Worm (Caenorhabditis elegans): Measurements from ENCODE around the gene F08F8.9.

The F08F8.9 gene

ce11 chrIII:7353871-7354270 lies at the start of gene F08F8.9:
TSS of gene F08F8.9 (minus strand) at chrIII:7353971.
- no peak for TF ChIP-seq cog-1 (tag; optimal IDR thresholded peaks at IDR 0.05)
- TF ChIP-seq tab-1 (GFP tag; IDR thresholded peaks at IDR 0.05): no peak
- no peak for TF ChIP-seq med-1 (GFP tag; optimal IDR thresholded peaks at IDR 0.05; ENCODE audit: insufficient read depth)
- TF ChIP-seq klf-2 (GFP tag; conservative IDR thresholded peaks at IDR 0.05): no peak

ce11 chrIII:7399004-7399403 lies 45.2 kb upstream of the F08F8.9 start:
- TF ChIP-seq cog-1 (tag; optimal IDR thresholded peaks at IDR 0.05) (no peak), tab-1 (GFP tag; IDR thresholded peaks at IDR 0.05) (no peak), T22C8.4 (GFP tag; IDR thresholded peaks at IDR 0.05) (no peak), med-1 (GFP tag; optimal IDR thresholded peaks at IDR 0.05; ENCODE audit: insufficient read depth) (no peak), ztf-29 (GFP tag; IDR thresholded peaks at IDR 0.05) (no peak), ref-1 (GFP tag; conservative IDR thresholded peaks at IDR 0.05) (no peak), klf-2 (GFP tag; conservative IDR thresholded peaks at IDR 0.05) (no peak), ztf-23 (GFP tag; IDR thresholded peaks at IDR 0.05) (no peak), flt-1 (GFP tag; IDR thresholded peaks at IDR 0.05) (no peak)

DNA sequence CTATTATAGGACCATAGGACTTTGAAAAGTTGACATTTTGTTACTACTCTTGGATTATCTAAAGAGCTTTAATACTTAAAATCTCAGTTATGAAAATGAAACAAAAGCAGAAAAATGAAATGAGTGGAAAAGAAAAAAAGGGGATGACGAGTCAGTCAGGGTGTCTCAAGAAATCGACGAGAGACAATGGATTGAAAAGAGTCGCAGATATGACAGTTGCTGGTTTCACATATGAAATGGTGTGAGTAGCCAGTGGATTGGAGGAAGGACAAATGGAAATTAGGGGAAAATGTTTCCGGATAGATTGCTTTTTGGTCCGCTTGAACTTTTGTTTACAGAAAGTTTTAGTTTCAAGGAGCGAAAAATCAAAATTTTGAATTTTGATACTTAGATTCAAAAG lies 43.4 kb upstream of the F08F8.9 start:
- TF ChIP-seq flt-1 (GFP tag; IDR thresholded peaks at IDR 0.05) (no peak), T22C8.4 (GFP tag; IDR thresholded peaks at IDR 0.05) (no peak), ref-1 (GFP tag; conservative IDR thresholded peaks at IDR 0.05) (no peak), med-1 (GFP tag; optimal IDR thresholded peaks at IDR 0.05; ENCODE audit: insufficient read depth) (no peak), ztf-29 (GFP tag; IDR thresholded peaks at IDR 0.05) (no peak), klf-2 (GFP tag; conservative IDR thresholded peaks at IDR 0.05) (no peak)

DNA sequence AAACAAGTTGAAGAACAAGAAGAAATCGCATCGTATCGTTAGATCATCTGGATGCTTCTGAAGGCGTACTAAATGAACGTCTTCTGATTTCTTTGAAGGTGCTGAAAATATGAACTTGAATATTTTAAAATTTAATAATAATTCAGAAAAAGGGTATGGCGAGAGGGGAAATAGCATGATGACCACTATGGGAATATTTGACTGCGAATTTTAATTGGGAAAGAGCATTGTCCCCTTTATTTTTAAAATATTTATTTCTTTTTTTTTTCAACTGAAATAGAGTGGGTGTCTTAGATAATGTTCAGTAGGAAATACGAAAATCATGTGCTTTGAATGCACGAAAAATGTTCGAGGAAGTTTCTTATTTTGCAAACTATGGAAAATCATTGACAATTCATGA lies 41.6 kb upstream of the F08F8.9 start, which contains the start of gene lgc-50:
lgc-50 (minus strand) TSS at position 101 of the 400 bp plus-strand sequence.
- TF ChIP-seq ref-1 (GFP tag; conservative IDR thresholded peaks at IDR 0.05) (no peak), ztf-29 (GFP tag; IDR thresholded peaks at IDR 0.05) (no peak), T22C8.4 (GFP tag; IDR thresholded peaks at IDR 0.05) (no peak), flt-1 (GFP tag; IDR thresholded peaks at IDR 0.05) (no peak), klf-2 (GFP tag; conservative IDR thresholded peaks at IDR 0.05) (no peak), tab-1 (GFP tag; IDR thresholded peaks at IDR 0.05) (no peak), ztf-23 (GFP tag; IDR thresholded peaks at IDR 0.05) (no peak), med-1 (GFP tag; optimal IDR thresholded peaks at IDR 0.05; ENCODE audit: insufficient read depth) (no peak), cog-1 (tag; optimal IDR thresholded peaks at IDR 0.05) (no peak)

- TF ChIP-seq tab-1 (GFP tag; IDR thresholded peaks at IDR 0.05): no peak
- TF ChIP-seq ztf-23 (GFP tag; IDR thresholded peaks at IDR 0.05): 0 out of 2 replicates have a peak, but pooled peaks have one; percentile 33
- no peak for TF ChIP-seq T22C8.4 (GFP tag; IDR thresholded peaks at IDR 0.05)
These were observed 33.6 kb upstream of the F08F8.9 start for ce11 chrIII:7387359-7387758.

DNA sequence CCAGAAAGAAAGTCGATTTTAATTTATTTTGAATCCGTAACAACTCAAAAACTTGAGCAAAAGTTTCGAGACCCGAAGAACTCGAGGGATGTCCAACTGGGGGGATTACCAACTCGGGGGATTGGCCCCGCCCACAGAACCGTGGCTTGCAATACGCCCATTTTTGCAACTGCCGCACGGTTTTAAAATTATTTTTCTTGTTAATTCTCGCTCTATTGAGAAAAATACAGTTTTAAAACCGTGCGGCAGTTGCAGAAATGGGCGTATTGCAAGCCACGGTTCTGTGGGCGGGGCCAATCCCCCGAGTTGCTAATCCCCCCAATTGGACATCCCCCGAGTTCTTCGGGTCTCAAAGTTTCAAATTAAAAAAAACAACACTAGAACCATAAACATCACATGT lies 32.8 kb upstream of the F08F8.9 start:
- TF ChIP-seq flt-1 (GFP tag; IDR thresholded peaks at IDR 0.05) (0 out of 2 replicates have a peak, but pooled peaks have one; percentile 50), ztf-23 (GFP tag; IDR thresholded peaks at IDR 0.05) (0 out of 2 replicates have a peak, but pooled peaks have one; percentile 37)

ce11 chrIII:7385929-7386328 lies 32.2 kb upstream of the F08F8.9 start, which contains the start of gene trd-1:
TSS of gene trd-1 (plus strand) at chrIII:7386229.
- no peak for TF ChIP-seq med-1 (GFP tag; optimal IDR thresholded peaks at IDR 0.05; ENCODE audit: insufficient read depth)
- no peak for TF ChIP-seq T22C8.4 (GFP tag; IDR thresholded peaks at IDR 0.05)
- no peak for TF ChIP-seq cog-1 (tag; optimal IDR thresholded peaks at IDR 0.05)
- no peak for TF ChIP-seq ztf-29 (GFP tag; IDR thresholded peaks at IDR 0.05)
- no peak for TF ChIP-seq ref-1 (GFP tag; conservative IDR thresholded peaks at IDR 0.05)

DNA sequence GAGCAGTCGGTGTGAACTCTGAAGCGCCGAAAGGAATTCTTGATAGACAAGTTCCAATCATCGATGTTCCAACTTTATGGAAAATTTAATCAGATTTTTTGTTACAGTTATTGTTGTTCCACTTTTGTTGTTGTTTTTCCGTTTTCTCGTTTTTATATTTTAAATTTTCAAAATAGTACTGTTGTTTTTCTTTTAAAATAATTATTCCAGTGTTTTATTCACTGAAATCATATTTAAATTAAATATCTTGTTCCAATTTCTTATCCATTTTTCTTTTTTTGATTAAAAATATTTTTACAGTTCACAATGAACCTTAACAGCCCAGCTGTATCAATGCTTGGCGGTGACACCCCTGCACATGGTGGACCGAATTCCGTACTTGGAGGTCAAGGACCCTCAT lies 30.0 kb upstream of the F08F8.9 start, which contains the start of gene tbp-1:
tbp-1 (plus strand) TSS at position 301 of the 400 bp plus-strand sequence.
- TF ChIP-seq ztf-23 (GFP tag; IDR thresholded peaks at IDR 0.05): no peak
- TF ChIP-seq flt-1 (GFP tag; IDR thresholded peaks at IDR 0.05): no peak
- no peak for TF ChIP-seq klf-2 (GFP tag; conservative IDR thresholded peaks at IDR 0.05)
- no peak for TF ChIP-seq ref-1 (GFP tag; conservative IDR thresholded peaks at IDR 0.05)
- TF ChIP-seq med-1 (GFP tag; optimal IDR thresholded peaks at IDR 0.05; ENCODE audit: insufficient read depth): no peak
- no peak for TF ChIP-seq T22C8.4 (GFP tag; IDR thresholded peaks at IDR 0.05)
- no peak for TF ChIP-seq ztf-29 (GFP tag; IDR thresholded peaks at IDR 0.05)
- no peak for TF ChIP-seq tab-1 (GFP tag; IDR thresholded peaks at IDR 0.05)

ce11 chrIII:7381546-7382171 lies 27.9 kb upstream of the F08F8.9 start, which contains the start of the genes hmg-4 and T20B12.3:
TSS of gene hmg-4 (minus strand) at chrIII:7381596.
TSS of gene T20B12.3 (plus strand) at chrIII:7382115.
- TF ChIP-seq klf-2 (GFP tag; conservative IDR thresholded peaks at IDR 0.05) (no peak), T22C8.4 (GFP tag; IDR thresholded peaks at IDR 0.05) (no peak), ref-1 (GFP tag; conservative IDR thresholded peaks at IDR 0.05) (no peak), ztf-23 (GFP tag; IDR thresholded peaks at IDR 0.05) (no peak), tab-1 (GFP tag; IDR thresholded peaks at IDR 0.05) (no peak), flt-1 (GFP tag; IDR thresholded peaks at IDR 0.05) (no peak), ztf-29 (GFP tag; IDR thresholded peaks at IDR 0.05) (no peak), cog-1 (tag; optimal IDR thresholded peaks at IDR 0.05) (no peak), med-1 (GFP tag; optimal IDR thresholded peaks at IDR 0.05; ENCODE audit: insufficient read depth) (no peak)

ce11 chrIII:7380120-7380519 lies 26.3 kb upstream of the F08F8.9 start:
- TF ChIP-seq cog-1 (tag; optimal IDR thresholded peaks at IDR 0.05): no peak
- no peak for TF ChIP-seq med-1 (GFP tag; optimal IDR thresholded peaks at IDR 0.05; ENCODE audit: insufficient read depth)
- TF ChIP-seq flt-1 (GFP tag; IDR thresholded peaks at IDR 0.05): no peak
- no peak for TF ChIP-seq ztf-23 (GFP tag; IDR thresholded peaks at IDR 0.05)
- TF ChIP-seq T22C8.4 (GFP tag; IDR thresholded peaks at IDR 0.05): no peak
- TF ChIP-seq ref-1 (GFP tag; conservative IDR thresholded peaks at IDR 0.05): no peak
- no peak for TF ChIP-seq ztf-29 (GFP tag; IDR thresholded peaks at IDR 0.05)
- TF ChIP-seq tab-1 (GFP tag; IDR thresholded peaks at IDR 0.05): no peak
- TF ChIP-seq klf-2 (GFP tag; conservative IDR thresholded peaks at IDR 0.05): no peak

Data from whole organism, midembryonic.